Worm (Caenorhabditis elegans) whole organism, L2 larva: ENCODE results near the gene F09E5.3.

Experiments used
- R02D3.7 ChIP-seq: fragments of 150-350 bp; optimal IDR thresholded peaks from 2 replicates; lab custom pipeline; 2014; ENCODE audit warnings: missing biosample characterization, missing genetic modification characterization
- ama-1 ChIP-seq: fragments of 150-350 bp; optimal IDR thresholded peaks from 2 replicates; lab custom pipeline; 2018; ENCODE audit warnings: inconsistent platforms
- egl-27 ChIP-seq: sonication (generic microtip); optimal IDR thresholded peaks from 3 replicates; lab custom pipeline; 2017; ENCODE audit warnings: missing biosample characterization, missing genetic modification reagents, missing genetic modification characterization
- elt-3 ChIP-seq: sonication (generic microtip); optimal IDR thresholded peaks from 2 replicates; lab custom pipeline; 2017; ENCODE audit warnings: missing biosample characterization, missing genetic modification characterization
- fos-1 ChIP-seq: fragments of 150-350 bp; optimal IDR thresholded peaks from 2 replicates; lab custom pipeline; 2014; ENCODE audit warnings: missing biosample characterization, missing genetic modification characterization
- mdl-1 ChIP-seq, 2 experiments: fragments of 150-350 bp in 1 of 2; sonication (generic microtip) in 1 of 2; optimal IDR thresholded peaks; 2 replicates each; lab custom pipeline; 2017; ENCODE audit warnings: missing biosample characterization in 2 of 2, missing genetic modification characterization in 2 of 2
- nhr-25 ChIP-seq: fragments of 150-350 bp; sonication (generic microtip); optimal IDR thresholded peaks from 3 replicates; lab custom pipeline; 2014; ENCODE audit warnings: missing biosample characterization, missing genetic modification characterization
- skn-1 ChIP-seq: sonication (generic microtip); optimal IDR thresholded peaks from 2 replicates; lab custom pipeline; 2017; ENCODE audit warnings: missing biosample characterization, missing genetic modification characterization
- snpc-4 ChIP-seq: fragments of 150-350 bp; optimal IDR thresholded peaks from 2 replicates; lab custom pipeline; 2014; ENCODE audit warnings: missing biosample characterization, missing genetic modification characterization
- unc-62 ChIP-seq: fragments of 150-350 bp; optimal IDR thresholded peaks from 2 replicates; lab custom pipeline; 2014; ENCODE audit warnings: missing biosample characterization, missing genetic modification reagents, missing genetic modification characterization
- zag-1 ChIP-seq: fragments of 150-350 bp; optimal IDR thresholded peaks from 2 replicates; lab custom pipeline; 2014; ENCODE audit warnings: missing biosample characterization, missing genetic modification characterization
- ztf-11 ChIP-seq: sonication (generic microtip); optimal IDR thresholded peaks from 2 replicates; lab custom pipeline; 2017; ENCODE audit warnings: missing biosample characterization, missing genetic modification characterization

ce11 chrII:5344775-5345174 is 29.0 kb upstream of the F09E5.3 start, which contains the start of gene F09E5.14:
- TF ChIP-seq ztf-11 (tag; lab: Kevin White, UChicago) (no peak), skn-1 (tag; lab: Kevin White, UChicago) (no peak), ama-1 (no peak), snpc-4 (tag; lab: Kevin White, UChicago) (no peak), unc-62 (GFP tag; lab: Kevin White, UChicago) (no peak), fos-1 (tag; lab: Kevin White, UChicago) (no peak), mdl-1 (tag; optimal IDR thresholded peaks at IDR 0.05; lab: Kevin White, UChicago) (no peak), egl-27 (tag; lab: Kevin White, UChicago) (no peak), elt-3 (tag; lab: Kevin White, UChicago) (no peak), R02D3.7 (no peak), zag-1 (no peak), nhr-25 (tag; lab: Kevin White, UChicago) (no peak)
